Worm (Caenorhabditis elegans) whole organism, L2 larva: ENCODE results near the gene srh-270.

Experiments
- F13H6.1 ChIP-seq: sonication (generic microtip); optimal IDR thresholded peaks from 2 replicates; lab custom pipeline; 2016; ENCODE audit warnings: missing genetic modification characterization, missing compliant biosample characterization
- R02D3.7 ChIP-seq: fragments of 150-350 bp; optimal IDR thresholded peaks from 2 replicates; lab custom pipeline; 2014; ENCODE audit warnings: missing biosample characterization, missing genetic modification characterization
- Y55F3AM.14 ChIP-seq: fragments of 200-800 bp; sonication (Bioruptor generic); optimal IDR thresholded peaks from 2 replicates; lab custom pipeline; 2018; ENCODE audit warnings: mild to moderate bottlenecking, missing genetic modification characterization, missing compliant biosample characterization
- alr-1 ChIP-seq: fragments of 150-350 bp; optimal IDR thresholded peaks from 2 replicates; lab custom pipeline; 2014; ENCODE audit warnings: missing biosample characterization, missing genetic modification characterization
- aly-2 ChIP-seq: fragments of 150-350 bp; optimal IDR thresholded peaks from 2 replicates; lab custom pipeline; 2014; ENCODE audit warnings: missing biosample characterization, missing genetic modification characterization
- ama-1 ChIP-seq: fragments of 150-350 bp; optimal IDR thresholded peaks from 2 replicates; lab custom pipeline; 2018; ENCODE audit warnings: inconsistent platforms
- ceh-82 ChIP-seq: fragments of 150-350 bp; optimal IDR thresholded peaks from 2 replicates; lab custom pipeline; 2014; ENCODE audit warnings: missing biosample characterization, missing genetic modification characterization
- dmd-4 ChIP-seq: sonication (generic microtip); optimal IDR thresholded peaks from 2 replicates; lab custom pipeline; 2017; ENCODE audit warnings: missing biosample characterization, missing genetic modification characterization
- elt-1 ChIP-seq: fragments of 150-350 bp; optimal IDR thresholded peaks from 2 replicates; lab custom pipeline; 2014; ENCODE audit warnings: missing biosample characterization, missing genetic modification characterization
- fos-1 ChIP-seq: fragments of 150-350 bp; optimal IDR thresholded peaks from 2 replicates; lab custom pipeline; 2014; ENCODE audit warnings: missing biosample characterization, missing genetic modification characterization
- lin-11 ChIP-seq: fragments of 150-350 bp; sonication (generic microtip); optimal IDR thresholded peaks from 2 replicates; lab custom pipeline; 2014; ENCODE audit warnings: missing biosample characterization, missing genetic modification characterization, inconsistent platforms, mixed read lengths
- lin-13 ChIP-seq: fragments of 150-350 bp; optimal IDR thresholded peaks from 2 replicates; lab custom pipeline; 2014; ENCODE audit warnings: missing biosample characterization, missing genetic modification reagents, missing genetic modification characterization
- lin-39 ChIP-seq: fragments of 150-350 bp; optimal IDR thresholded peaks from 2 replicates; lab custom pipeline; 2014; ENCODE audit warnings: missing biosample characterization, missing genetic modification reagents, missing genetic modification characterization
- mbf-1 ChIP-seq: sonication (generic microtip); optimal IDR thresholded peaks from 2 replicates; lab custom pipeline; 2017; ENCODE audit warnings: missing biosample characterization, missing genetic modification characterization
- nhr-10 ChIP-seq: sonication (generic microtip); optimal IDR thresholded peaks from 2 replicates; lab custom pipeline; 2017; ENCODE audit warnings: missing biosample characterization, missing genetic modification characterization
- nhr-11 ChIP-seq: fragments of 150-350 bp; optimal IDR thresholded peaks from 2 replicates; lab custom pipeline; 2014; ENCODE audit warnings: missing biosample characterization, missing genetic modification characterization
- nhr-12 ChIP-seq: fragments of 150-350 bp; optimal IDR thresholded peaks from 2 replicates; lab custom pipeline; 2014; ENCODE audit warnings: missing biosample characterization, missing genetic modification characterization
- nhr-21 ChIP-seq: fragments of 150-350 bp; optimal IDR thresholded peaks from 2 replicates; lab custom pipeline; 2014; ENCODE audit warnings: missing biosample characterization, missing genetic modification characterization
- nhr-237 ChIP-seq: fragments of 150-350 bp; optimal IDR thresholded peaks from 2 replicates; lab custom pipeline; 2014; ENCODE audit warnings: missing biosample characterization, missing genetic modification characterization
- nhr-25 ChIP-seq: fragments of 150-350 bp; sonication (generic microtip); optimal IDR thresholded peaks from 3 replicates; lab custom pipeline; 2014; ENCODE audit warnings: missing biosample characterization, missing genetic modification characterization
- nhr-77 ChIP-seq: fragments of 150-350 bp; optimal IDR thresholded peaks from 2 replicates; lab custom pipeline; 2014; ENCODE audit warnings: missing biosample characterization, missing genetic modification characterization
- skn-1 ChIP-seq: sonication (generic microtip); optimal IDR thresholded peaks from 2 replicates; lab custom pipeline; 2017; ENCODE audit warnings: missing biosample characterization, missing genetic modification characterization
- sma-9 ChIP-seq, 2 experiments: fragments of 150-350 bp in 1 of 2; sonication (generic microtip) in 1 of 2; optimal IDR thresholded peaks; 2 replicates each; lab custom pipeline; 2014 to 2016; ENCODE audit warnings: missing genetic modification characterization in 2 of 2, mild to moderate bottlenecking in 1 of 2, missing biosample characterization in 1 of 2, missing compliant biosample characterization in 1 of 2, missing genetic modification reagents in 1 of 2, moderate library complexity in 1 of 2
- snpc-4 ChIP-seq: fragments of 150-350 bp; optimal IDR thresholded peaks from 2 replicates; lab custom pipeline; 2014; ENCODE audit warnings: missing biosample characterization, missing genetic modification characterization
- unc-55 ChIP-seq: fragments of 150-350 bp; sonication (generic microtip); optimal IDR thresholded peaks from 3 replicates; lab custom pipeline; 2014; ENCODE audit warnings: missing biosample characterization, missing genetic modification reagents, missing genetic modification characterization
- unc-62 ChIP-seq: fragments of 150-350 bp; optimal IDR thresholded peaks from 2 replicates; lab custom pipeline; 2014; ENCODE audit warnings: missing biosample characterization, missing genetic modification reagents, missing genetic modification characterization
- zag-1 ChIP-seq: fragments of 150-350 bp; optimal IDR thresholded peaks from 2 replicates; lab custom pipeline; 2014; ENCODE audit warnings: missing biosample characterization, missing genetic modification characterization
- ztf-11 ChIP-seq: sonication (generic microtip); optimal IDR thresholded peaks from 2 replicates; lab custom pipeline; 2017; ENCODE audit warnings: missing biosample characterization, missing genetic modification characterization
- ztf-4 ChIP-seq: fragments of 150-350 bp; optimal IDR thresholded peaks from 2 replicates; lab custom pipeline; 2014; ENCODE audit warnings: missing biosample characterization, missing genetic modification characterization

srh-270 gene

ce11 chrV:2855473-2855872, 5.9 kb downstream of the srh-270 start, which contains the start of gene srj-57:
srj-57 (minus strand) TSS chrV:2855573.
- no peak for TF ChIP-seq lin-39 (tag; lab: Kevin White, UChicago)
- TF ChIP-seq, all 48 proteins: peak for 0

- TF ChIP-seq nhr-77 (tag; lab: Kevin White, UChicago) (no peak), fos-1 (tag; lab: Kevin White, UChicago) (peak; percentile 36)
Measured at ce11 chrV:2849071-2849470, 12.3 kb downstream of the srh-270 start, which contains the start of gene ugt-53. ugt-53 (plus strand) TSS chrV:2849343.

ce11 chrV:2848290-2848937, 13.0 kb downstream of the srh-270 start, which contains the start of gene srj-49:
srj-49 (minus strand) TSS chrV:2848340.
- TF ChIP-seq nhr-12 (tag; lab: Kevin White, UChicago) (no peak), fos-1 (tag; lab: Kevin White, UChicago) (peak; percentile 65), ztf-11 (tag; lab: Kevin White, UChicago) (no peak), alr-1 (tag; lab: Kevin White, UChicago) (no peak), nhr-25 (no peak), aly-2 (tag; lab: Kevin White, UChicago) (no peak), sma-9 (GFP tag; optimal IDR thresholded peaks at IDR 0.05; lab: Kevin White, UChicago) (peak; percentile 51), sma-9 (tag; optimal IDR thresholded peaks at IDR 0.05; lab: Kevin White, UChicago) (no peak)

ce11 chrV:2845771-2846170, 15.6 kb downstream of the srh-270 start, which contains the start of gene srj-44:
srj-44 (minus strand) TSS chrV:2845871.
- TF ChIP-seq R02D3.7: no peak
- no peak for TF ChIP-seq lin-11
- no peak for TF ChIP-seq mbf-1 (tag; lab: Kevin White, UChicago)
- TF ChIP-seq nhr-77 (tag; lab: Kevin White, UChicago): no peak
- TF ChIP-seq snpc-4 (tag; lab: Kevin White, UChicago): no peak
- TF ChIP-seq nhr-21: no peak
- TF ChIP-seq ztf-11 (tag; lab: Kevin White, UChicago): no peak
- no peak for TF ChIP-seq dmd-4
- no peak for TF ChIP-seq lin-39 (tag; lab: Kevin White, UChicago)
- TF ChIP-seq skn-1: no peak
- TF ChIP-seq zag-1 (tag; lab: Kevin White, UChicago): no peak
- TF ChIP-seq sma-9 (GFP tag; optimal IDR thresholded peaks at IDR 0.05; lab: Kevin White, UChicago): no peak
- no peak for TF ChIP-seq sma-9 (tag; optimal IDR thresholded peaks at IDR 0.05; lab: Kevin White, UChicago)
- TF ChIP-seq ama-1: no peak
- TF ChIP-seq fos-1 (tag; lab: Kevin White, UChicago): no peak
- TF ChIP-seq ztf-4 (tag; lab: Kevin White, UChicago): no peak
- TF ChIP-seq nhr-10 (tag; lab: Kevin White, UChicago): no peak
- no peak for TF ChIP-seq unc-62 (GFP tag; lab: Kevin White, UChicago)

ce11 chrV:2836501-2836900, 24.9 kb downstream of the srh-270 start, which contains the start of gene srj-45:
srj-45 (minus strand) TSS chrV:2836601.
- TF ChIP-seq mbf-1 (tag; lab: Kevin White, UChicago) (no peak), unc-62 (GFP tag; lab: Kevin White, UChicago) (no peak), nhr-25 (no peak), lin-13 (GFP tag; lab: Kevin White, UChicago) (no peak), elt-1 (tag; lab: Kevin White, UChicago) (no peak), unc-55 (no peak), nhr-11 (tag; lab: Kevin White, UChicago) (no peak), nhr-77 (tag; lab: Kevin White, UChicago) (no peak)

ce11 chrV:2832666-2833065, 28.7 kb downstream of the srh-270 start, which contains the start of gene srj-50:
srj-50 (plus strand) TSS chrV:2832966.
- TF ChIP-seq fos-1 (tag; lab: Kevin White, UChicago) (no peak), lin-39 (tag; lab: Kevin White, UChicago) (no peak), nhr-77 (tag; lab: Kevin White, UChicago) (no peak), nhr-237 (tag; lab: Kevin White, UChicago) (no peak), nhr-12 (tag; lab: Kevin White, UChicago) (no peak), sma-9 (GFP tag; optimal IDR thresholded peaks at IDR 0.05; lab: Kevin White, UChicago) (no peak), sma-9 (tag; optimal IDR thresholded peaks at IDR 0.05; lab: Kevin White, UChicago) (no peak), ztf-11 (tag; lab: Kevin White, UChicago) (no peak), alr-1 (tag; lab: Kevin White, UChicago) (no peak), elt-1 (tag; lab: Kevin White, UChicago) (no peak), F13H6.1 (tag; lab: Kevin White, UChicago) (no peak), ceh-82 (tag; lab: Kevin White, UChicago) (no peak), Y55F3AM.14 (no peak)
